Worm (Caenorhabditis elegans) whole organism, young adult: Measurements from ENCODE around the gene Y102F5A.1.

Source experiments
- F52B5.7 ChIP-seq: sonication (generic microtip); optimal IDR thresholded peaks from 2 replicates; lab custom pipeline; 2016; ENCODE audit warnings: mild to moderate bottlenecking, missing genetic modification characterization, missing compliant biosample characterization
- K12H6.12 ChIP-seq: fragments of 200-800 bp; sonication (Bioruptor generic); optimal IDR thresholded peaks from 2 replicates; lab custom pipeline; 2018; ENCODE audit warnings: mild to moderate bottlenecking, missing genetic modification characterization, missing compliant biosample characterization
- Y53F4B.3 ChIP-seq: fragments of 200-800 bp; sonication (Bioruptor generic); IDR thresholded peaks from 2 replicates; pipeline ENCODE4 v1.3.6; 2022; ENCODE audit warnings: missing genetic modification reagents, missing genetic modification characterization, missing compliant biosample characterization
- ama-1 ChIP-seq, 3 experiments: fragments of 150-350 bp in 1 of 3; sonication (generic microtip) in 2 of 3; optimal IDR thresholded peaks; 2 replicates each; lab custom pipeline; 2014 to 2018; ENCODE audit warnings: missing biosample characterization in 2 of 3, missing genetic modification characterization in 2 of 3, missing genetic modification reagents in 2 of 3
- athp-1 ChIP-seq: sonication (generic microtip); optimal IDR thresholded peaks from 2 replicates; lab custom pipeline; 2017; ENCODE audit warnings: mild to moderate bottlenecking, missing genetic modification characterization, missing compliant biosample characterization
- ceh-58 ChIP-seq: fragments of 200-800 bp; sonication (Bioruptor generic); IDR thresholded peaks from 2 replicates; pipeline ENCODE4 v1.3.6; 2022; ENCODE audit warnings: missing genetic modification characterization, missing compliant biosample characterization
- egrh-3 ChIP-seq: fragments of 200-800 bp; sonication (Bioruptor generic); IDR thresholded peaks from 2 replicates; pipeline ENCODE4 v1.3.6; 2022; ENCODE audit warnings: missing genetic modification reagents, missing genetic modification characterization, missing compliant biosample characterization
- madf-8 ChIP-seq: fragments of 200-800 bp; sonication (Bioruptor generic); conservative IDR thresholded peaks from 2 replicates; pipeline ENCODE4 v1.3.6; 2022; ENCODE audit warnings: missing genetic modification reagents, missing genetic modification characterization, missing compliant biosample characterization
- rcor-1 ChIP-seq: fragments of 200-800 bp; sonication (Bioruptor generic); IDR thresholded peaks from 2 replicates; pipeline ENCODE4 v1.3.6; 2022; ENCODE audit warnings: missing genetic modification reagents, missing genetic modification characterization, missing compliant biosample characterization
- unc-130 ChIP-seq: sonication (generic microtip); optimal IDR thresholded peaks from 2 replicates; lab custom pipeline; 2016; ENCODE audit warnings: missing genetic modification reagents, missing genetic modification characterization, missing compliant biosample characterization
- xnd-1 ChIP-seq: sonication (generic microtip); optimal IDR thresholded peaks from 2 replicates; lab custom pipeline; 2016; ENCODE audit warnings: missing genotype, missing genetic modification reagents, missing genetic modification characterization, missing compliant biosample characterization
- zfh-2 ChIP-seq: fragments of 200-800 bp; sonication (Bioruptor generic); conservative IDR thresholded peaks from 2 replicates; pipeline ENCODE4 v1.3.6; 2022; ENCODE audit warnings: missing genetic modification reagents, missing genetic modification characterization, missing compliant biosample characterization

ce11 chrX:11806175-11806853, 22.2 kb upstream of the Y102F5A.1 start:
- peak; percentile 71 for TF ChIP-seq zfh-2 (GFP tag; lab: Robert Waterston, UW)
- TF ChIP-seq K12H6.12 (tag; lab: Kevin White, UChicago): no peak
- no peak for TF ChIP-seq rcor-1 (GFP tag; lab: Robert Waterston, UW)
- TF ChIP-seq ceh-58 (GFP tag; lab: Robert Waterston, UW): no peak
- no peak for TF ChIP-seq athp-1 (tag; lab: Kevin White, UChicago)
- no peak for TF ChIP-seq ama-1 (optimal IDR thresholded peaks at IDR 0.05; lab: Kevin White, UChicago)
- no peak for TF ChIP-seq ama-1 (GFP tag; optimal IDR thresholded peaks at IDR 0.05; lab: Kevin White, UChicago)
- TF ChIP-seq madf-8 (GFP tag; lab: Robert Waterston, UW): no peak
- no peak for TF ChIP-seq F52B5.7 (tag; lab: Kevin White, UChicago)
- TF ChIP-seq unc-130: no peak
- TF ChIP-seq Y53F4B.3 (GFP tag; lab: Robert Waterston, UW): no peak
- TF ChIP-seq xnd-1 (tag; lab: Kevin White, UChicago): no peak
- TF ChIP-seq egrh-3: no peak
